Fruit fly (Drosophila melanogaster): ENCODE measurements around the gene JMJD6.
A peak's percentile ranks its signal among the peaks of the same experiment; 100 is the strongest.

JMJD6 gene

dm6 chr3R:22334050-22334449 is 28.1 kb downstream of the JMJD6 start, which contains the start of gene CG5391:
Gene CG5391 (minus strand): TSS chr3R:22334150.
- TF ChIP-seq lola (GFP tag; optimal IDR thresholded peaks at IDR 0.05), result no peak
- TF ChIP-seq woc (GFP tag; optimal IDR thresholded peaks at IDR 0.05), result no peak
- TF ChIP-seq CG9705 (GFP tag; optimal IDR thresholded peaks at IDR 0.05), result no peak
- no peak for TF ChIP-seq tai (GFP tag; optimal IDR thresholded peaks at IDR 0.05)
- no peak for TF ChIP-seq Vsx2 (GFP tag; optimal IDR thresholded peaks at IDR 0.05; ENCODE audit: partially characterized antibody)
- no peak for TF ChIP-seq Rel (GFP tag; optimal IDR thresholded peaks at IDR 0.05)
- TF ChIP-seq Rel (tag; optimal IDR thresholded peaks at IDR 0.05), result no peak
- TF ChIP-seq foxo (GFP tag; optimal IDR thresholded peaks at IDR 0.05), result no peak
- TF ChIP-seq rgr (GFP tag; optimal IDR thresholded peaks at IDR 0.05), result no peak
- TF ChIP-seq Myc (optimal IDR thresholded peaks at IDR 0.05), result no peak
- no peak for TF ChIP-seq h (GFP tag; optimal IDR thresholded peaks at IDR 0.05)
- no peak for TF ChIP-seq Hnf4 (GFP tag; optimal IDR thresholded peaks at IDR 0.05)
- TF ChIP-seq br (GFP tag; optimal IDR thresholded peaks at IDR 0.05), result no peak
- no peak for TF ChIP-seq CrebA (GFP tag; optimal IDR thresholded peaks at IDR 0.05; ENCODE audit: borderline replicate concordance)
- no peak for TF ChIP-seq sv (GFP tag; optimal IDR thresholded peaks at IDR 0.05)

- TF ChIP-seq GATAd (GFP tag; optimal IDR thresholded peaks at IDR 0.05) (no peak), dl (GFP tag; optimal IDR thresholded peaks at IDR 0.05; ENCODE audit: insufficient read depth in 1 of 2, partially characterized antibody in 2 of 2) (no peak), brk (GFP tag; optimal IDR thresholded peaks at IDR 0.05) (no peak), psq (GFP tag; optimal IDR thresholded peaks at IDR 0.05) (no peak), HLH106 (tag; optimal IDR thresholded peaks at IDR 0.05) (no peak), sv (GFP tag; optimal IDR thresholded peaks at IDR 0.05) (no peak), Rel (GFP tag; optimal IDR thresholded peaks at IDR 0.05) (no peak), Rel (tag; optimal IDR thresholded peaks at IDR 0.05) (no peak), ey (GFP tag; optimal IDR thresholded peaks at IDR 0.05) (no peak), Vsx2 (GFP tag; optimal IDR thresholded peaks at IDR 0.05; ENCODE audit: partially characterized antibody) (no peak), Sp1 (GFP tag; optimal IDR thresholded peaks at IDR 0.05) (no peak), Myc (optimal IDR thresholded peaks at IDR 0.05) (no peak), h (GFP tag; optimal IDR thresholded peaks at IDR 0.05) (no peak), jim (GFP tag; optimal IDR thresholded peaks at IDR 0.05) (no peak), pan (optimal IDR thresholded peaks at IDR 0.05) (no peak), Hr83 (GFP tag; optimal IDR thresholded peaks at IDR 0.05; ENCODE audit: poor library complexity, severe bottlenecking) (no peak), CrebA (GFP tag; optimal IDR thresholded peaks at IDR 0.05; ENCODE audit: borderline replicate concordance) (no peak), Hr78 (GFP tag; optimal IDR thresholded peaks at IDR 0.05) (no peak)
Measured at dm6 chr3R:22331691-22332090, 30.5 kb downstream of the JMJD6 start, which contains the start of gene CG13862. Gene CG13862 (plus strand): TSS chr3R:22331991.

DNA sequence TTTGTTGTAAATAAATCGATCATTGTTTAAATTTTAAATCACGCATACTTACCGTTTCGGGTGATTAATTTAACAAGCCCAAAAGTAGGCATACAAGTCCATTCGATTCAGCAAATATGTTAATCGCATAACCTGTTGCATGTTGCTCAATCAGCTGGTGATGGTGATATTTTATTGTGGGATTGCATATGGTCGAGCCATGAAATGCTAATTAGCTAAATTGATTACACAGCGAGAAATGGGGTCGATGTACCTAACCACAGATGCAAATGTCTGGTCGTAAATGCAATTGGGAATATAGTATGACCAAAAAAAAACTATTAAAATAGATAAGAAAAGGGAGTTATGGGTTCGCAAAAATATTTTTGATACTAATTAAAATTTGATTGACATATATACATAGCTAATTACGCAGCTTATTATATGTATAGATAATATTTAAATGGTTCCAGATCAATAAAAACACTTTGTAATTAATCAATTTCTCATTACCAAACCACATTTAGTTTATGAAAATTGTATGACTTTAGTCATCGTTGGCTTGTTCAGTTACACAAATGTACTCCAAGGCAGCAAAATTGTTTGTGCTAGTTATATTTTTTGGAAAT is 31.6 kb downstream of the JMJD6 start, which contains the start of gene CG33721:
Gene CG33721 (plus strand): TSS at position 558 of the 608 bp plus-strand sequence.
- no peak for TF ChIP-seq pan (optimal IDR thresholded peaks at IDR 0.05)
- no peak for TF ChIP-seq fru (GFP tag; optimal IDR thresholded peaks at IDR 0.05)
- no peak for TF ChIP-seq OdsH (GFP tag; optimal IDR thresholded peaks at IDR 0.05)
- TF ChIP-seq Rel (GFP tag; optimal IDR thresholded peaks at IDR 0.05), result no peak
- no peak for TF ChIP-seq Rel (tag; optimal IDR thresholded peaks at IDR 0.05)
- TF ChIP-seq dsf (GFP tag; optimal IDR thresholded peaks at IDR 0.05; ENCODE audit: borderline replicate concordance), result no peak
- no peak for TF ChIP-seq GATAd (GFP tag; optimal IDR thresholded peaks at IDR 0.05)
- no peak for TF ChIP-seq dmrt93B (GFP tag; optimal IDR thresholded peaks at IDR 0.05)
- TF ChIP-seq CG9705 (GFP tag; optimal IDR thresholded peaks at IDR 0.05), result no peak
- no peak for TF ChIP-seq Hnf4 (GFP tag; optimal IDR thresholded peaks at IDR 0.05)
- no peak for TF ChIP-seq brk (GFP tag; optimal IDR thresholded peaks at IDR 0.05)
- no peak for TF ChIP-seq Hr83 (GFP tag; optimal IDR thresholded peaks at IDR 0.05; ENCODE audit: poor library complexity, severe bottlenecking)
- TF ChIP-seq usp (GFP tag; optimal IDR thresholded peaks at IDR 0.05), result no peak
- TF ChIP-seq Sp1 (GFP tag; optimal IDR thresholded peaks at IDR 0.05), result no peak
- TF ChIP-seq Jra (GFP tag; optimal IDR thresholded peaks at IDR 0.05), result no peak
- no peak for TF ChIP-seq tai (GFP tag; optimal IDR thresholded peaks at IDR 0.05)

- no peak for TF ChIP-seq lola (GFP tag; optimal IDR thresholded peaks at IDR 0.05)
- TF ChIP-seq h (GFP tag; optimal IDR thresholded peaks at IDR 0.05), result peak; percentile 1
Measured at dm6 chr3R:22328665-22329350, 33.4 kb downstream of the JMJD6 start, which contains the start of gene CG7080. Gene CG7080 (plus strand): TSS chr3R:22329300.

All from whole organism, wandering third instar larva.